Fruit fly (Drosophila melanogaster): ENCODE measurements around the gene CG16820.
"Not testable (repeated sequence)": the region's sequence is repeated elsewhere in the genome, so short reads cannot be mapped to it uniquely, and the experiment has no call there.

CG16820 gene

DNA sequence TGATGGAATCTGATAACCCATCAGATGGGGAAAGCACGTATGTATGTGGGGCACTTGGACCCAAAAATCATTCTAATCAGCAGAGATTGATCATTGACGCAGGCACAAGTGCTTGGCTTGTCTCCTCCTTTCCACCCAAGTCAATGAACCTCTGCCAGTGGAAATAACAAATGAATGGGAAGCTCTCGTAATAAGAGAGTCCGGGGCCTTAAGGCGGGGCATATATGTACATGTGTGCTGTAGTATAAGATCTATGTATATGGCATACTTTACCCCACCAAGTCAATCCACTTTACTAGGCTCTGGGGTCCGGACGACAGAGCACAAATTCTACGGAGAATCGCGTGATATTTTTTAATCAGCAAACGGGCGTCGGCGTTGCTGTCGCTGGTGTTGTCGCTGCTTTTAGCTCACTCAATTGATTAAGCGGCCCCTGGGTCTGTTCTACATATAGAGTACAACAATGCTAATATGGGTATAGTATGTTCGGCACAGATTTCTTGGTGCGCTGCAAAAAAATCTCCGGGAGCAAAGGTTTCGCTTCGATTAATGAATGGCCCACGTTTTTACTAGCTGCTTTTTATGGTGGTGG, 39.9 kb upstream of the CG16820 start (continued):
- TF ChIP-seq Dp (GFP tag; optimal IDR thresholded peaks at IDR 0.05) (no peak), CrebB (tag; optimal IDR thresholded peaks at IDR 0.05) (peak; percentile 13), CG6683 (GFP tag; optimal IDR thresholded peaks at IDR 0.05) (peak; percentile 26)

DNA sequence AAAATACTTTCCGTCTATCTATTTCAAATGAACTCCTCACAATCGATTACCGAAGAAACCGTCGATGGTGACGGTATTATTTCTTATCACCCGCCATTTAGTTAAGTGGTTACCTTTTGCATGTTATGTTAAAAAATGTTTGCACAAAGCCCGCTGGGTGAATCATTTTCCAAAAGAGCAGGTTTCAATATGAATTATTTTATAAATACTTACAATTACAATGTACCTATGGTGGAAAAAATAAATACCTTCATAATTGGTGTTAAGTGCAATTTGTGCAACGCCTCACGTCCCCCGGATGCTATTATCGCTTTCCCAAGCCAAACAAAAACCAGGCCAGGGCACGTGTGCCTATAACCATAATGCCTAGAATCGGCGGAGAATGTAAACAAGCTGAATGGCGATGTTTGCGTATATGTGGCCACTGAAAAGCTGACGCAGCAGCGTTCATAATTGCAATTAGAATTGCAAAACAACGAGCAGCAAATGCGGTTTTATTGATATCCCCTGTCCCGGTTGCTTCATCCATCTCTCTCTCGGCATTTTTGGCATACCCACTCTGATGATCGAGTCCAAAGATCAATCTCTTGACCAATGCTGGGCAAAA, 39.1 kb upstream of the CG16820 start:
- TF ChIP-seq CG7963 (GFP tag; IDR thresholded peaks at IDR 0.05; ENCODE audit: partially characterized antibody) (0 out of 3 replicates have a peak, but pooled peaks have one; percentile 18), Antp (GFP tag; optimal IDR thresholded peaks at IDR 0.05) (no peak), Med (GFP tag) (peak; percentile 6), CG31388 (GFP tag; optimal IDR thresholded peaks at IDR 0.05) (no peak), exex (tag; optimal IDR thresholded peaks at IDR 0.05) (peak; percentile 19), CG6175 (GFP tag; IDR thresholded peaks at IDR 0.05) (no peak), ATbp (GFP tag; optimal IDR thresholded peaks at IDR 0.05) (no peak), Drgx (GFP tag; IDR thresholded peaks at IDR 0.05) (0 out of 2 replicates have a peak, but pooled peaks have one; percentile 23)

dm6 chr2L:13211764-13212265, 34.2 kb upstream of the CG16820 start, which contains the start of gene CG15482:
Gene CG15482, minus strand, starts transcription at chr2L:13211814.
- peak; percentile 31; the same call in 1 of the 2 replicates for TF ChIP-seq Xrp1 (GFP tag; IDR thresholded peaks at IDR 0.05)
- peak; percentile 41 for TF ChIP-seq CG15479 (GFP tag; optimal IDR thresholded peaks at IDR 0.05)
- not testable (repeated sequence) for TF ChIP-seq prd (optimal IDR thresholded peaks at IDR 0.05)
- peak; percentile 23; the same call in 1 of the 3 replicates for TF ChIP-seq prd (GFP tag; IDR thresholded peaks at IDR 0.05)
- TF ChIP-seq zfh1 (GFP tag; IDR thresholded peaks at IDR 0.05) = peak; percentile 33; the same call in 1 of the 3 replicates
- 0 out of 3 replicates have a peak, but pooled peaks have one; percentile 37 for TF ChIP-seq ci (GFP tag; IDR thresholded peaks at IDR 0.05)
- peak; percentile 87 for TF ChIP-seq pros (GFP tag; optimal IDR thresholded peaks at IDR 0.05)
- TF ChIP-seq Opbp (GFP tag; IDR thresholded peaks at IDR 0.05; ENCODE audit: partially characterized antibody) = 0 out of 3 replicates have a peak, but pooled peaks have one; percentile 9
- TF ChIP-seq knrl (GFP tag; IDR thresholded peaks at IDR 0.05; ENCODE audit: partially characterized antibody) = peak; percentile 23; the same call in 1 of the 3 replicates
- peak; percentile 4 for TF ChIP-seq lilli (GFP tag; optimal IDR thresholded peaks at IDR 0.05)
- 0 out of 3 replicates have a peak, but pooled peaks have one; percentile 28 for TF ChIP-seq ken (GFP tag; IDR thresholded peaks at IDR 0.05)
- peak in 1 of 2 experiments; percentile 33 for TF ChIP-seq insv (GFP tag; optimal IDR thresholded peaks at IDR 0.05)
- peak; percentile 2 for TF ChIP-seq kni (GFP tag; optimal IDR thresholded peaks at IDR 0.05)
- peak; percentile 70 for TF ChIP-seq sens (GFP tag)
- peak; percentile 33 for TF ChIP-seq CG15696 (tag; optimal IDR thresholded peaks at IDR 0.05)
- peak; percentile 19; the same call in 1 of the 2 replicates for TF ChIP-seq Bgb (GFP tag; IDR thresholded peaks at IDR 0.05; ENCODE audit: partially characterized antibody)
- peak; percentile 70 for TF ChIP-seq Med (GFP tag)
- TF ChIP-seq grn (GFP tag; optimal IDR thresholded peaks at IDR 0.05) = peak; percentile 33

- TF ChIP-seq ewg (GFP tag; optimal IDR thresholded peaks at IDR 0.05) = peak; percentile 69
- no peak for TF ChIP-seq CG10366 (GFP tag; IDR thresholded peaks at IDR 0.05)
These were observed 31.0 kb upstream of the CG16820 start, which contains the start of gene kek4 for dm6 chr2L:13215010-13215409. Gene kek4, minus strand, starts transcription at chr2L:13215350.

DNA sequence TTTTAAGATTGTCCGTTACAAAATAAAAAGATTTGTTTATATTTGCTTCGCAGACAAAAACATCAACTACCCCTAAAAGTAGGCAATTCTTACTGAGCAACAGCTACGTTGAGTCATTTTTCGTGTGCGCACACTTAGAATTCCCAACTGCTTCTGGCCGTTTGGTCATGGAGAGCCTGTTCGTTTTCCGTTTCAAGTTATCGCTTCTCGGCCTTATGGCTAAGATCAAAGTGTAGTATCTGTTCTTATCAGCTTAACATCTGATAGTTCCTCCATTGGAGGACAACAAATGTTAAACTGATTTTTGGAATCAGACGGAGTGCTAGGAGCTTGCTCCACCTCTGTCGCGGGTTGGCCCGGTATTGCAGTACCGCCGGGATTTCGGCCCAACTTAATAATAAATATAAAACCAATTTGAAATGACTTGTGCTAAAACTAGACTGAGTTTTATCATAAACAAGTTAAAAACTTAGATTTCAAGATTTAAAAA, 30.3 kb upstream of the CG16820 start:
- TF ChIP-seq E2f2 (GFP tag; IDR thresholded peaks at IDR 0.05) = peak; percentile 40; the same call in 1 of the 2 replicates
- peak; percentile 55; the same call in 1 of the 2 replicates for TF ChIP-seq NFAT (GFP tag; IDR thresholded peaks at IDR 0.05)
- peak; percentile 37 for TF ChIP-seq CG5245 (GFP tag; optimal IDR thresholded peaks at IDR 0.05)
- peak; percentile 73 for TF ChIP-seq her (GFP tag; optimal IDR thresholded peaks at IDR 0.05)
- peak; percentile 35 for TF ChIP-seq CG4424 (GFP tag; optimal IDR thresholded peaks at IDR 0.05)
- peak; percentile 23 for TF ChIP-seq ash1 (GFP tag; optimal IDR thresholded peaks at IDR 0.05)
- TF ChIP-seq HHEX (GFP tag; optimal IDR thresholded peaks at IDR 0.05) = peak; percentile 69
- TF ChIP-seq CG6854 (GFP tag; optimal IDR thresholded peaks at IDR 0.05) = peak; percentile 31
- peak; percentile 5 for TF ChIP-seq CG12104 (GFP tag; optimal IDR thresholded peaks at IDR 0.05)
- TF ChIP-seq tna (GFP tag; IDR thresholded peaks at IDR 0.05; ENCODE audit: partially characterized antibody) = peak; percentile 55
- peak; percentile 61; the same call in 1 of the 2 replicates for TF ChIP-seq CG11085 (GFP tag; IDR thresholded peaks at IDR 0.05)
- TF ChIP-seq CG18476 (GFP tag; optimal IDR thresholded peaks at IDR 0.05) = peak; percentile 69

All from whole organism, embryonic.